Worm (Caenorhabditis elegans) whole organism, L1 larva: ENCODE measurements around the gene srg-30.

Experiments
- elt-3 ChIP-seq, 6 experiments: fragments of 150-350 bp in 1 of 6; sonication (generic microtip); optimal IDR thresholded peaks; 2 replicates each; lab custom pipeline; 2017 to 2018; ENCODE audit warnings: missing biosample characterization in 6 of 6, missing genetic modification characterization in 6 of 6, inconsistent platforms in 1 of 6
- pqm-1 ChIP-seq: sonication (generic microtip); optimal IDR thresholded peaks from 3 replicates; lab custom pipeline; 2017; ENCODE audit warnings: missing biosample characterization, missing genetic modification characterization

DNA sequence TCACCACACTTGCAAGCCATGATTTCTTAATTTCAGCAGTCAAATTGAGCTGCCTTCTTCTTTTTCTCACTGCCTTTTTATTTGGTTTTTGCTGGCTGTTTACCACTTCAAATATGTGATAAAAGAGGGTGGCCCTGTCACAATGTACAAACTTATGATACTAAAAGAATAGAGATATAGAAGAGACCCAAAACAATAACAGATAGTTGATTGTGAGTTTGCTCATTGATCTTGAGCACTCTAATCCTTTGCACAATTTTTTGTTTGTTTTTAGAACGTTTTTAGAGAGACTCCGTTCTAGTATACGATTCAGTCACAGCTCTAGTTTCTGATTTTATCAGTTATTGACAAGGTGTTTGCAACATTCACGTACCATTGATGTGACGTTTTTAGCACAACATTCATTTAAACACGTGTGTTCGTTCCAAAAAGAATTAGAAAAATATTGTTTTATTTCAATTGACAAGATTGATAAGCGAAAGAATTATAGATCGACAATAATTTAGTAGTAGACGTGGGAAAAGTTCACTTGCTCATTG is 26.2 kb downstream of the srg-30 start, which contains the start of gene mtl-1:
- TF ChIP-seq elt-3 (tag; optimal IDR thresholded peaks at IDR 0.05; lab: Kevin White, UChicago) (no peak), pqm-1 (tag; lab: Kevin White, UChicago) (no peak)
